Fruit fly (Drosophila melanogaster) Kc167 (cell line): ENCODE results near the gene CG6763.

Experiments
- Myc ChIP-seq: fragments of >200 bp; optimal IDR thresholded peaks from 2 replicates; lab custom pipeline; 2017; ENCODE audit warnings: missing external identifiers
- Sin3A ChIP-seq: fragments of >200 bp; optimal IDR thresholded peaks from 2 replicates; lab custom pipeline; 2018; ENCODE audit warnings: missing external identifiers
- h ChIP-seq: fragments of >200 bp; optimal IDR thresholded peaks from 3 replicates; lab custom pipeline; 2018; ENCODE audit warnings: missing external identifiers
- insv ChIP-seq: fragments of >200 bp; optimal IDR thresholded peaks from 3 replicates; lab custom pipeline; 2018; ENCODE audit warnings: missing external identifiers
- psq ChIP-seq: fragments of >200 bp; optimal IDR thresholded peaks from 2 replicates; lab custom pipeline; 2017; ENCODE audit warnings: missing external identifiers
- ttk ChIP-seq: sonication (Bioruptor generic); optimal IDR thresholded peaks from 2 replicates; lab custom pipeline; 2017; ENCODE audit warnings: missing external identifiers

- TF ChIP-seq Sin3A (lab: Kevin White, UChicago) (no peak), psq (lab: Kevin White, UChicago) (no peak), h (lab: Kevin White, UChicago) (no peak), Myc (lab: Kevin White, UChicago) (no peak), ttk (no peak), insv (lab: Kevin White, UChicago) (no peak)
These were observed 6.3 kb downstream of the CG6763 start, which contains the start of gene bb8 for dm6 chr3R:23290089-23290488.
